Fruit fly (Drosophila melanogaster): ENCODE measurements around the gene CG12746.

The CG12746 gene

DNA sequence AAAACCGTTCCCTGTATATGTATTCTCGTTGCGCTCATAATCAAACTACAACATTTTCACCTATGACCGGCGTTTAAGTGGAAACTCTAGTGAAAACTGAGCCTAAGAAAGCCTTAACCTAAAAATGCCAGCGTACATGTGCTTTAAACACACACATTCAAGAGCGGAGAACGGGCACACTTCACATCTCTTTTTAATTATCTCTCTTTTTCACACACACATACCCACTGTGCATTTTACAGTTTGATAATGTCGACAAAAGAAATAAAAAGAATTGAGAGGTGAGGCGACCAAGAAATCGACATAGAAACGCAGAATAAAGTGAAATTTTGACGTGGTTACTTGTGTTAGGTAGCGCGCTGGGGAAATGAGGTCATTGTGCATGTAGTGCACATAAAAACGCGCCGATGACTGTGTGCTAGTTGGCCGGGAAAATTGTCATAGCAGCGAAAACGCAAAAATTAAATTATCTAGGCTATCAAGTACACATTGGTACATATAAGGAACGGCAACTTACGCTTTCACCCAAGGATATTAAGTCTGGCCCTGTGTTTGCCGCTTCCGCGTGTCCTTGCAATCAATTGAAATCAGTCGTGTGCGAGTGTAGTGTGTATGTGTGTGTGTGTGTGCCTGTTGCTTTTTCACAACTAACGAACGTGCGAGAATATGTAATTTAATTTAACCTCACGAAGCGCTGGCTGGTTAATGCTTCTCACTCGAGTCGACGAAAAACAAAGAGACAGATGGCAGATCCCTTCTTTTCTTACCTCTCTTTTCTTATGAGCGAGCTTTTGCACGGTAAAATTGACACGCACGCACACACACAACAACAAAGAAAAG lies 35.1 kb downstream of the CG12746 start:
- TF ChIP-seq sob (GFP tag; IDR thresholded peaks at IDR 0.05): no peak
- TF ChIP-seq stwl (tag; optimal IDR thresholded peaks at IDR 0.05): peak; percentile 21
- no peak for TF ChIP-seq ftz-f1 (GFP tag; optimal IDR thresholded peaks at IDR 0.05)
- no peak for TF ChIP-seq NC2α (GFP tag; optimal IDR thresholded peaks at IDR 0.05)
- no peak for TF ChIP-seq Ravus (GFP tag; IDR thresholded peaks at IDR 0.05)
- no peak for TF ChIP-seq CG14441 (GFP tag; IDR thresholded peaks at IDR 0.05)
- peak; percentile 13 for TF ChIP-seq CG3163 (GFP tag; optimal IDR thresholded peaks at IDR 0.05)
- peak; percentile 53 for TF ChIP-seq CG6654 (GFP tag; optimal IDR thresholded peaks at IDR 0.05)
- no peak for TF ChIP-seq MTF-1 (GFP tag; optimal IDR thresholded peaks at IDR 0.05; ENCODE audit: borderline replicate concordance)
- no peak for TF ChIP-seq ken (GFP tag; IDR thresholded peaks at IDR 0.05)
- TF ChIP-seq Doc2 (GFP tag; IDR thresholded peaks at IDR 0.05): no peak
- TF ChIP-seq sqz (GFP tag; optimal IDR thresholded peaks at IDR 0.05): no peak
- no peak for TF ChIP-seq CG13123 (GFP tag; optimal IDR thresholded peaks at IDR 0.05)
- TF ChIP-seq CG17912 (GFP tag; optimal IDR thresholded peaks at IDR 0.05): peak; percentile 61
- TF ChIP-seq twi (tag; optimal IDR thresholded peaks at IDR 0.05): peak; percentile 8
- no peak for TF ChIP-seq Dip3 (GFP tag; optimal IDR thresholded peaks at IDR 0.05)
- peak; percentile 97 for TF ChIP-seq bigmax (GFP tag; optimal IDR thresholded peaks at IDR 0.05)
- TF ChIP-seq CG4282 (GFP tag; optimal IDR thresholded peaks at IDR 0.05): peak; percentile 43
- TF ChIP-seq Poxn (GFP tag; IDR thresholded peaks at IDR 0.05): no peak
- TF ChIP-seq CG10321 (GFP tag; IDR thresholded peaks at IDR 0.05): no peak
- no peak for TF ChIP-seq ac (GFP tag; optimal IDR thresholded peaks at IDR 0.05)
- no peak for TF ChIP-seq NC2β (GFP tag; optimal IDR thresholded peaks at IDR 0.05)
- TF ChIP-seq z (GFP tag; IDR thresholded peaks at IDR 0.05): no peak
- peak; percentile 98 for TF ChIP-seq dm (GFP tag; optimal IDR thresholded peaks at IDR 0.05)
- peak; percentile 22 for TF ChIP-seq phol (tag; optimal IDR thresholded peaks at IDR 0.05)
- no peak for TF ChIP-seq luna (GFP tag; optimal IDR thresholded peaks at IDR 0.05)
- TF ChIP-seq lbe (GFP tag; optimal IDR thresholded peaks at IDR 0.05): no peak
- peak; percentile 61 for TF ChIP-seq Max (GFP tag; optimal IDR thresholded peaks at IDR 0.05)
- TF ChIP-seq zfh2 (GFP tag; optimal IDR thresholded peaks at IDR 0.05): peak; percentile 9
- TF ChIP-seq Mad (GFP tag; optimal IDR thresholded peaks at IDR 0.05): no peak
- peak; percentile 22 for TF ChIP-seq CG1603 (tag; optimal IDR thresholded peaks at IDR 0.05)
- TF ChIP-seq Med (GFP tag): peak; percentile 70
- no peak for TF ChIP-seq CG10979 (tag; optimal IDR thresholded peaks at IDR 0.05)
- TF ChIP-seq gsb (GFP tag; IDR thresholded peaks at IDR 0.05): no peak
- TF ChIP-seq CG17359 (tag; optimal IDR thresholded peaks at IDR 0.05): peak; percentile 9
- peak; percentile 62 for TF ChIP-seq CG9797 (GFP tag; optimal IDR thresholded peaks at IDR 0.05)
- peak; percentile 10 for TF ChIP-seq lilli (GFP tag; optimal IDR thresholded peaks at IDR 0.05)
- TF ChIP-seq pfk (GFP tag; optimal IDR thresholded peaks at IDR 0.05): peak; percentile 3
- no peak for TF ChIP-seq CG17568 (GFP tag; optimal IDR thresholded peaks at IDR 0.05)
- TF ChIP-seq Ets65A (GFP tag): no peak
- peak; percentile 65 for TF ChIP-seq CG4707 (GFP tag; optimal IDR thresholded peaks at IDR 0.05)
- peak; percentile 13 for TF ChIP-seq HmgZ (tag; optimal IDR thresholded peaks at IDR 0.05)
- TF ChIP-seq scrt (GFP tag; optimal IDR thresholded peaks at IDR 0.05): peak; percentile 86
- no peak for TF ChIP-seq CG30403 (GFP tag; optimal IDR thresholded peaks at IDR 0.05)
- peak; percentile 24 for TF ChIP-seq CG12769 (tag; optimal IDR thresholded peaks at IDR 0.05)
- TF ChIP-seq Trl (optimal IDR thresholded peaks at IDR 0.05): peak in 1 of 2 experiments; percentile 33
- no peak for TF ChIP-seq Trl (GFP tag; optimal IDR thresholded peaks at IDR 0.05)
- TF ChIP-seq YL-1 (GFP tag; optimal IDR thresholded peaks at IDR 0.05): peak; percentile 75
- peak; percentile 13 for TF ChIP-seq CG30020 (tag; optimal IDR thresholded peaks at IDR 0.05)
- peak; percentile 78 for TF ChIP-seq D (optimal IDR thresholded peaks at IDR 0.05)
- TF ChIP-seq D (GFP tag; optimal IDR thresholded peaks at IDR 0.05): no peak

Measured in whole organism, embryonic.